Fruit fly (Drosophila melanogaster) whole organism, embryonic: Measurements from ENCODE around the gene sxe2.

Experiments
- C15 ChIP-seq: fragments of 200-800 bp; sonication (Bioruptor generic); IDR thresholded peaks from 3 replicates; pipeline ENCODE4 v1.3.6; 2022; ENCODE audit warnings: missing biosample characterization, missing genetic modification characterization
- CG1024 ChIP-seq: fragments of 200-800 bp; sonication (Bioruptor generic); IDR thresholded peaks from 2 replicates; pipeline ENCODE4 v1.3.6; 2022; ENCODE audit warnings: missing biosample characterization, missing genetic modification characterization
- CG10565 ChIP-seq: fragments of 200-800 bp; sonication (Bioruptor generic); optimal IDR thresholded peaks from 3 replicates; lab custom pipeline; 2016; ENCODE audit warnings: missing biosample characterization, mild to moderate bottlenecking, missing genetic modification characterization
- CG11085 ChIP-seq: fragments of 200-800 bp; sonication (Bioruptor generic); IDR thresholded peaks from 2 replicates; pipeline ENCODE4 v1.3.6; 2022; ENCODE audit warnings: missing biosample characterization, missing genetic modification characterization
- CG12071 ChIP-seq: fragments of 200-800 bp; sonication (Bioruptor generic); optimal IDR thresholded peaks from 3 replicates; lab custom pipeline; 2018; ENCODE audit warnings: missing biosample characterization, mild to moderate bottlenecking, missing genetic modification characterization
- CG12299 ChIP-seq: fragments of 200-800 bp; sonication (Bioruptor generic); optimal IDR thresholded peaks from 2 replicates; lab custom pipeline; 2018; ENCODE audit warnings: missing biosample characterization, mild to moderate bottlenecking, missing genetic modification characterization
- CG13424 ChIP-seq: fragments of 200-800 bp; sonication (Bioruptor generic); optimal IDR thresholded peaks from 2 replicates; lab custom pipeline; 2019; ENCODE audit warnings: missing biosample characterization, mild to moderate bottlenecking, missing genetic modification characterization, moderate library complexity
- CG14014 ChIP-seq: fragments of 200-800 bp; sonication (Bioruptor generic); IDR thresholded peaks from 2 replicates; pipeline ENCODE4 v1.3.6; 2022; ENCODE audit warnings: missing biosample characterization, missing genetic modification characterization
- CG1647 ChIP-seq: fragments of 200-800 bp; sonication (Bioruptor generic); optimal IDR thresholded peaks from 3 replicates; lab custom pipeline; 2016; ENCODE audit warnings: missing biosample characterization, missing genetic modification characterization
- CG17359 ChIP-seq: fragments of 200-800 bp; sonication (Bioruptor generic); optimal IDR thresholded peaks from 3 replicates; lab custom pipeline; 2018; ENCODE audit warnings: missing biosample characterization, mild to moderate bottlenecking, missing genetic modification characterization, moderate library complexity
- CG31441 ChIP-seq: fragments of 200-800 bp; sonication (Bioruptor generic); IDR thresholded peaks from 2 replicates; pipeline ENCODE4 v1.3.6; 2022; ENCODE audit warnings: missing biosample characterization, missing genetic modification characterization
- CG3847 ChIP-seq: fragments of 200-800 bp; sonication (Bioruptor generic); IDR thresholded peaks from 2 replicates; pipeline ENCODE4 v1.3.6; 2022; ENCODE audit warnings: missing biosample characterization, missing genetic modification characterization
- CG4617 ChIP-seq: fragments of 200-800 bp; sonication (Bioruptor generic); optimal IDR thresholded peaks from 3 replicates; lab custom pipeline; 2016; ENCODE audit warnings: missing biosample characterization, missing genetic modification characterization, borderline replicate concordance
- CG5245 ChIP-seq: fragments of 200-800 bp; sonication (Bioruptor generic); optimal IDR thresholded peaks from 3 replicates; lab custom pipeline; 2016; ENCODE audit warnings: missing biosample characterization, missing genetic modification characterization
- CG6254 ChIP-seq: fragments of 200-800 bp; sonication (Bioruptor generic); optimal IDR thresholded peaks from 3 replicates; lab custom pipeline; 2017; ENCODE audit warnings: mild to moderate bottlenecking, missing biosample characterization, missing genetic modification reagents, missing genetic modification characterization
- CG6654 ChIP-seq: fragments of 200-800 bp; sonication (Bioruptor generic); optimal IDR thresholded peaks from 2 replicates; lab custom pipeline; 2017; ENCODE audit warnings: missing biosample characterization, mild to moderate bottlenecking, missing genetic modification characterization
- CG6765 ChIP-seq: fragments of 200-800 bp; sonication (Bioruptor generic); optimal IDR thresholded peaks from 3 replicates; lab custom pipeline; 2017; ENCODE audit warnings: missing biosample characterization, mild to moderate bottlenecking, missing genetic modification characterization
- CG7556 ChIP-seq: fragments of 200-800 bp; sonication (Bioruptor generic); optimal IDR thresholded peaks from 2 replicates; lab custom pipeline; 2017; ENCODE audit warnings: missing biosample characterization, mild to moderate bottlenecking, missing genetic modification characterization
- CG7963 ChIP-seq: fragments of 200-800 bp; sonication (Bioruptor generic); IDR thresholded peaks from 3 replicates; pipeline ENCODE4 v1.3.6; 2022; ENCODE audit warnings: missing biosample characterization, missing genetic modification characterization; ENCODE audit not compliant: partially characterized antibody
- CG9727 ChIP-seq: fragments of 200-800 bp; sonication (Bioruptor generic); optimal IDR thresholded peaks from 3 replicates; lab custom pipeline; 2017; ENCODE audit warnings: missing biosample characterization, mild to moderate bottlenecking, missing genetic modification characterization
- Ets65A ChIP-seq: fragments of 200-800 bp; sonication (Bioruptor generic); peaks from one replicate; lab custom pipeline; 2016; ENCODE audit warnings: missing biosample characterization, missing genetic modification characterization
- Gsc ChIP-seq: fragments of 200-800 bp; sonication (Bioruptor generic); IDR thresholded peaks from 2 replicates; pipeline ENCODE4 v1.3.6; 2022; ENCODE audit warnings: missing biosample characterization, missing genetic modification characterization
- Gug ChIP-seq: fragments of 200-800 bp; sonication (Bioruptor generic); IDR thresholded peaks from 4 replicates; pipeline ENCODE4 v1.3.6; 2022; ENCODE audit warnings: missing biosample characterization, missing genetic modification characterization
- HLH3B ChIP-seq: fragments of 200-800 bp; sonication (Bioruptor generic); IDR thresholded peaks from 2 replicates; pipeline ENCODE4 v1.3.6; 2022; ENCODE audit warnings: missing biosample characterization, missing genetic modification characterization
- Hr78 ChIP-seq, 2 experiments: fragments of 200-800 bp in 1 of 2; fragments of >200 bp in 1 of 2; sonication (Bioruptor generic) in 1 of 2; optimal IDR thresholded peaks; 2 replicates each; lab custom pipeline; 2017 to 2019; ENCODE audit warnings: missing biosample characterization in 2 of 2, missing genetic modification characterization in 2 of 2, mild to moderate bottlenecking in 1 of 2, moderate library complexity in 1 of 2
- Kr ChIP-seq: fragments of 200-800 bp; sonication (Bioruptor generic); optimal IDR thresholded peaks from 2 replicates; lab custom pipeline; 2017; ENCODE audit warnings: missing biosample characterization, mild to moderate bottlenecking, missing genetic modification characterization
- Lim3 ChIP-seq: fragments of 200-800 bp; sonication (Bioruptor generic); IDR thresholded peaks from 2 replicates; pipeline ENCODE4 v1.3.6; 2022; ENCODE audit warnings: missing biosample characterization, missing genetic modification characterization
- Poxn ChIP-seq: fragments of 200-800 bp; sonication (Bioruptor generic); IDR thresholded peaks from 2 replicates; pipeline ENCODE4 v1.3.6; 2022; ENCODE audit warnings: missing biosample characterization, missing genetic modification characterization
- Scr ChIP-seq: fragments of 200-800 bp; sonication (Bioruptor generic); IDR thresholded peaks from 2 replicates; pipeline ENCODE4 v1.3.6; 2022; ENCODE audit warnings: missing biosample characterization, missing genetic modification characterization; ENCODE audit not compliant: partially characterized antibody
- Side ChIP-seq: fragments of 200-800 bp; sonication (Bioruptor generic); optimal IDR thresholded peaks from 2 replicates; lab custom pipeline; 2016; ENCODE audit warnings: missing biosample characterization, missing genetic modification characterization
- Spps ChIP-seq: fragments of 200-800 bp; sonication (Bioruptor generic); optimal IDR thresholded peaks from 2 replicates; lab custom pipeline; 2018; ENCODE audit warnings: missing biosample characterization, mild to moderate bottlenecking, missing genetic modification characterization
- ara ChIP-seq: fragments of 200-800 bp; sonication (Bioruptor generic); IDR thresholded peaks from 2 replicates; pipeline ENCODE4 v1.3.6; 2022; ENCODE audit warnings: missing biosample characterization, missing genetic modification characterization
- chif ChIP-seq, 2 experiments: fragments of 200-800 bp; sonication (Bioruptor generic); optimal IDR thresholded peaks; 3 replicates each; lab custom pipeline; 2016; ENCODE audit warnings: missing biosample characterization in 2 of 2, missing genetic modification characterization in 2 of 2
- chn ChIP-seq: fragments of 200-800 bp; sonication (Bioruptor generic); optimal IDR thresholded peaks from 2 replicates; lab custom pipeline; 2016; ENCODE audit warnings: missing biosample characterization, missing genetic modification characterization
- ci ChIP-seq: fragments of 200-800 bp; sonication (Bioruptor generic); IDR thresholded peaks from 3 replicates; pipeline ENCODE4 v1.3.6; 2022; ENCODE audit warnings: missing biosample characterization, missing genetic modification characterization
- cwo ChIP-seq: fragments of 200-800 bp; sonication (Bioruptor generic); optimal IDR thresholded peaks from 3 replicates; lab custom pipeline; 2017; ENCODE audit warnings: missing biosample characterization, missing genetic modification characterization, mild to moderate bottlenecking, moderate library complexity, missing genetic modification reagents
- dysf ChIP-seq: fragments of 200-800 bp; sonication (Bioruptor generic); IDR thresholded peaks from 3 replicates; pipeline ENCODE4 v1.3.6; 2022; ENCODE audit warnings: missing biosample characterization, missing genetic modification characterization
- fu2 ChIP-seq: fragments of 200-800 bp; sonication (Bioruptor generic); optimal IDR thresholded peaks from 2 replicates; lab custom pipeline; 2016; ENCODE audit warnings: missing biosample characterization, missing genetic modification characterization
- grau ChIP-seq: fragments of 200-800 bp; optimal IDR thresholded peaks from 3 replicates; lab custom pipeline; 2019; ENCODE audit warnings: missing biosample characterization, mild to moderate bottlenecking, missing genetic modification characterization, moderate library complexity
- ind ChIP-seq: fragments of 200-800 bp; sonication (Bioruptor generic); optimal IDR thresholded peaks from 3 replicates; lab custom pipeline; 2016; ENCODE audit warnings: missing biosample characterization, missing genetic modification characterization
- jigr1 ChIP-seq: fragments of 200-800 bp; sonication (Bioruptor generic); IDR thresholded peaks from 3 replicates; pipeline ENCODE4 v1.3.6; 2022; ENCODE audit warnings: missing biosample characterization, missing genetic modification characterization
- klu ChIP-seq: fragments of 200-800 bp; sonication (Bioruptor generic); IDR thresholded peaks from 2 replicates; pipeline ENCODE4 v1.3.6; 2022; ENCODE audit warnings: missing biosample characterization, missing genetic modification characterization
- lab ChIP-seq: fragments of 200-800 bp; sonication (Bioruptor generic); optimal IDR thresholded peaks from 3 replicates; lab custom pipeline; 2017; ENCODE audit warnings: missing biosample characterization, missing genetic modification characterization, mild to moderate bottlenecking, moderate library complexity, missing genetic modification reagents
- onecut ChIP-seq: fragments of 200-800 bp; sonication (Bioruptor generic); IDR thresholded peaks from 2 replicates; pipeline ENCODE4 v1.3.6; 2022; ENCODE audit warnings: missing biosample characterization, missing genetic modification characterization
- org-1 ChIP-seq: fragments of 200-800 bp; sonication (Bioruptor generic); optimal IDR thresholded peaks from 2 replicates; lab custom pipeline; 2017; ENCODE audit warnings: missing biosample characterization, missing genetic modification characterization
- ro ChIP-seq: fragments of 200-800 bp; sonication (Bioruptor generic); IDR thresholded peaks from 2 replicates; pipeline ENCODE4 v1.3.6; 2022; ENCODE audit warnings: missing biosample characterization, missing genetic modification characterization
- shn ChIP-seq: fragments of 200-800 bp; sonication (Bioruptor generic); optimal IDR thresholded peaks from 3 replicates; lab custom pipeline; 2016; ENCODE audit warnings: missing biosample characterization, missing genetic modification characterization
- sim ChIP-seq: fragments of 200-800 bp; sonication (Bioruptor generic); IDR thresholded peaks from 2 replicates; pipeline ENCODE4 v1.3.6; 2022; ENCODE audit warnings: missing biosample characterization, missing genetic modification characterization
- slp2 ChIP-seq: fragments of 200-800 bp; sonication (Bioruptor generic); optimal IDR thresholded peaks from 2 replicates; lab custom pipeline; 2016; ENCODE audit warnings: missing biosample characterization, missing genetic modification characterization
- unpg ChIP-seq: fragments of 200-800 bp; sonication (Bioruptor generic); optimal IDR thresholded peaks from 3 replicates; lab custom pipeline; 2018; ENCODE audit warnings: missing biosample characterization, mild to moderate bottlenecking, missing genetic modification characterization, moderate library complexity
- zen ChIP-seq: fragments of 200-800 bp; sonication (Bioruptor generic); optimal IDR thresholded peaks from 3 replicates; lab custom pipeline; 2018; ENCODE audit warnings: missing biosample characterization, mild to moderate bottlenecking, missing genetic modification characterization, moderate library complexity
- zfh2 ChIP-seq: fragments of 200-800 bp; sonication (Bioruptor generic); optimal IDR thresholded peaks from 2 replicates; lab custom pipeline; 2016; ENCODE audit warnings: missing biosample characterization, missing genetic modification characterization

sxe2 gene

dm6 chr3R:16049369-16049768 lies 34.3 kb upstream of the sxe2 start, which contains the start of the genes IKKbeta and CG5013 (continued):
- no peak for TF ChIP-seq Hr78 (GFP tag; optimal IDR thresholded peaks at IDR 0.05; lab: Kevin White, UChicago)
- TF ChIP-seq ci: 0 out of 3 replicates have a peak, but pooled peaks have one; percentile 49
- peak; percentile 67 for TF ChIP-seq grau (tag; lab: Kevin White, UChicago)
- TF ChIP-seq CG1024 (GFP tag; lab: Robert Waterston, UW): no peak
- peak; percentile 31; the same call in 1 of the 2 replicates for TF ChIP-seq klu (GFP tag; lab: Robert Waterston, UW)
- no peak for TF ChIP-seq CG7556 (GFP tag; lab: Kevin White, UChicago)
- TF ChIP-seq CG4617 (GFP tag; lab: Kevin White, UChicago): peak; percentile 85
- TF ChIP-seq ro: no peak
- peak; percentile 33; the same call in 1 of the 2 replicates for TF ChIP-seq HLH3B (GFP tag; lab: Robert Waterston, UW)
- peak; percentile 59 for TF ChIP-seq CG13424 (tag; lab: Kevin White, UChicago)
- no peak for TF ChIP-seq CG12299 (tag; lab: Kevin White, UChicago)
- TF ChIP-seq CG17359: no peak
- TF ChIP-seq Gsc (GFP tag; lab: Robert Waterston, UW): no peak
- TF ChIP-seq CG5245 (GFP tag; lab: Kevin White, UChicago): peak; percentile 2
- peak; percentile 79 for TF ChIP-seq zfh2
- TF ChIP-seq Spps: no peak
- TF ChIP-seq zen (tag; lab: Kevin White, UChicago): no peak
- no peak for TF ChIP-seq cwo (GFP tag; lab: Kevin White, UChicago)
- peak; percentile 45; the same call in 1 of the 2 replicates for TF ChIP-seq CG3847 (GFP tag; lab: Robert Waterston, UW)
- TF ChIP-seq jigr1 (GFP tag; lab: Robert Waterston, UW): no peak
- no peak for TF ChIP-seq org-1 (GFP tag; lab: Kevin White, UChicago)
- no peak for TF ChIP-seq CG6765
- TF ChIP-seq sim (GFP tag; lab: Robert Waterston, UW): no peak
- TF ChIP-seq Lim3 (GFP tag; lab: Robert Waterston, UW): no peak
- TF ChIP-seq CG1647 (GFP tag; lab: Kevin White, UChicago): no peak
- peak; percentile 73 for TF ChIP-seq CG7963 (GFP tag; lab: Robert Waterston, UW)
- peak; percentile 98 for TF ChIP-seq CG31441
- no peak for TF ChIP-seq CG6254 (GFP tag; lab: Kevin White, UChicago)
- TF ChIP-seq ind (GFP tag; lab: Kevin White, UChicago): peak; percentile 49
- TF ChIP-seq CG11085: no peak
- TF ChIP-seq C15 (GFP tag; lab: Robert Waterston, UW): no peak
- peak; percentile 57; the same call in 1 of the 2 replicates for TF ChIP-seq ara (GFP tag; lab: Robert Waterston, UW)
- TF ChIP-seq shn (GFP tag; lab: Kevin White, UChicago): peak; percentile 76
- peak; percentile 49 for TF ChIP-seq Side
- no peak; the same call in 2 of the 4 replicates for TF ChIP-seq Gug
- no peak for TF ChIP-seq Kr (GFP tag; lab: Kevin White, UChicago)
- TF ChIP-seq fu2 (GFP tag; lab: Kevin White, UChicago): peak; percentile 43
- peak; percentile 7 for TF ChIP-seq slp2 (GFP tag; lab: Kevin White, UChicago)
- TF ChIP-seq CG14014 (GFP tag; lab: Robert Waterston, UW): no peak
- TF ChIP-seq Scr (GFP tag; lab: Robert Waterston, UW): peak; percentile 85
- TF ChIP-seq unpg (GFP tag; lab: Kevin White, UChicago): no peak
- TF ChIP-seq dysf (GFP tag; lab: Robert Waterston, UW): no peak
- TF ChIP-seq Poxn (GFP tag; lab: Robert Waterston, UW): no peak
- peak; percentile 63 for TF ChIP-seq chn (GFP tag; lab: Kevin White, UChicago)
- TF ChIP-seq CG12071 (GFP tag; lab: Kevin White, UChicago): no peak
- peak; percentile 95 for TF ChIP-seq Ets65A (GFP tag; lab: Kevin White, UChicago)
- TF ChIP-seq chif (GFP tag; optimal IDR thresholded peaks at IDR 0.05; lab: Kevin White, UChicago): no peak
- peak; percentile 48 for TF ChIP-seq CG9727 (GFP tag; lab: Kevin White, UChicago)
- no peak for TF ChIP-seq onecut (GFP tag; lab: Robert Waterston, UW)
- TF ChIP-seq CG10565: no peak
- no peak for TF ChIP-seq CG6654
- no peak for TF ChIP-seq lab (GFP tag; lab: Kevin White, UChicago)
